Worm (Caenorhabditis elegans): ENCODE data around the gene Y47D3A.21.

Gene Y47D3A.21

DNA sequence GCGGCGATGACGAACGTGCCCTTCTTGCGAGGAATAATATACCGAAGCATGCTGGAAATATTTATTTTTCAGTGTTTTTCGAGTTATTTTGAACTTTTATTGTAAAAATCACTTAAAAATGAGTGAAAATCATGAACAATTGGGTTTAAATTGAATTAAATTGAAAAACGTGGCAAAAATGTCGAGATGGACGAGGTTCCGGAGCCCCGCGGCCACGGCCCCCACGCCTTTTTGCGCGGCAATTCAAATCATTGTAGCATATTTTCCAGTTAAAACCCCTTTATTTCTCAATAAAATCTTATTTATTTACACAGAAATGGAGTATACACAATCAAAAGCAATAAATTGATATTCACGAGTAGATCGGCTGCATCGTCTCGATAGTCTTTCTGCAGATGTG lies 7.4 kb upstream of the Y47D3A.21 start:
- no peak for TF ChIP-seq lin-11 (tag; optimal IDR thresholded peaks at IDR 0.05)
- TF ChIP-seq lin-39 (tag; optimal IDR thresholded peaks at IDR 0.05) = no peak
- TF ChIP-seq F13H6.1 (tag; optimal IDR thresholded peaks at IDR 0.05) = peak; percentile 32
- no peak for TF ChIP-seq unc-62 (GFP tag; optimal IDR thresholded peaks at IDR 0.05)
- TF ChIP-seq crh-2 (tag; optimal IDR thresholded peaks at IDR 0.05) = peak; percentile 87
- TF ChIP-seq fos-1 (tag; optimal IDR thresholded peaks at IDR 0.05) = no peak
- peak; percentile 86 for TF ChIP-seq gmeb-1 (tag; optimal IDR thresholded peaks at IDR 0.05)
- TF ChIP-seq sma-3 (GFP tag; optimal IDR thresholded peaks at IDR 0.05) = peak; percentile 41
- no peak for TF ChIP-seq elt-3 (tag; optimal IDR thresholded peaks at IDR 0.05)
- TF ChIP-seq C34F6.9 (tag; optimal IDR thresholded peaks at IDR 0.05) = peak; percentile 44
- TF ChIP-seq sma-9 (GFP tag; optimal IDR thresholded peaks at IDR 0.05) = no peak
- no peak for TF ChIP-seq sma-9 (tag; optimal IDR thresholded peaks at IDR 0.05)
- no peak for TF ChIP-seq ZK546.5 (tag; optimal IDR thresholded peaks at IDR 0.05)
- TF ChIP-seq mdl-1 (tag; optimal IDR thresholded peaks at IDR 0.05) = no peak
- no peak for TF ChIP-seq snpc-4 (tag; optimal IDR thresholded peaks at IDR 0.05)
- TF ChIP-seq nhr-11 (tag; optimal IDR thresholded peaks at IDR 0.05) = no peak
- TF ChIP-seq ztf-1 (GFP tag; conservative IDR thresholded peaks at IDR 0.05) = no peak
- TF ChIP-seq mbf-1 (tag; optimal IDR thresholded peaks at IDR 0.05) = no peak
- TF ChIP-seq egl-27 (tag; optimal IDR thresholded peaks at IDR 0.05) = no peak
- peak; percentile 35 for TF ChIP-seq lin-13 (GFP tag; optimal IDR thresholded peaks at IDR 0.05)
- TF ChIP-seq nhr-77 (tag; optimal IDR thresholded peaks at IDR 0.05) = no peak
- no peak for TF ChIP-seq alr-1 (tag; optimal IDR thresholded peaks at IDR 0.05)
- no peak for TF ChIP-seq dmd-4 (tag; optimal IDR thresholded peaks at IDR 0.05)
- no peak for TF ChIP-seq zag-1 (tag; optimal IDR thresholded peaks at IDR 0.05)
- TF ChIP-seq nhr-6 (tag; optimal IDR thresholded peaks at IDR 0.05) = no peak
- no peak for TF ChIP-seq nhr-23 (tag; optimal IDR thresholded peaks at IDR 0.05)
- no peak for TF ChIP-seq ceh-82 (tag; optimal IDR thresholded peaks at IDR 0.05)
- no peak for TF ChIP-seq elt-1 (tag; optimal IDR thresholded peaks at IDR 0.05)
- no peak for TF ChIP-seq sem-4 (tag; optimal IDR thresholded peaks at IDR 0.05)
- no peak for TF ChIP-seq ceh-16 (tag; optimal IDR thresholded peaks at IDR 0.05)
- no peak for TF ChIP-seq unc-39 (tag; optimal IDR thresholded peaks at IDR 0.05)
- TF ChIP-seq aly-2 (tag; optimal IDR thresholded peaks at IDR 0.05) = no peak
- TF ChIP-seq nhr-21 (tag; optimal IDR thresholded peaks at IDR 0.05) = no peak
- TF ChIP-seq mab-5 (tag; optimal IDR thresholded peaks at IDR 0.05) = no peak
- no peak for TF ChIP-seq nhr-237 (tag; optimal IDR thresholded peaks at IDR 0.05)
- TF ChIP-seq nhr-10 (tag; optimal IDR thresholded peaks at IDR 0.05) = no peak
- no peak for TF ChIP-seq nhr-129 (tag; optimal IDR thresholded peaks at IDR 0.05)
- no peak for TF ChIP-seq R02D3.7 (tag; optimal IDR thresholded peaks at IDR 0.05)
- no peak for TF ChIP-seq ztf-11 (tag; optimal IDR thresholded peaks at IDR 0.05)
- peak; percentile 56 for TF ChIP-seq unc-55 (GFP tag; optimal IDR thresholded peaks at IDR 0.05)
- no peak for TF ChIP-seq nhr-12 (tag; optimal IDR thresholded peaks at IDR 0.05)
- no peak for TF ChIP-seq ama-1 (optimal IDR thresholded peaks at IDR 0.05)
- TF ChIP-seq Y55F3AM.14 (GFP tag; optimal IDR thresholded peaks at IDR 0.05) = no peak
- no peak for TF ChIP-seq ztf-4 (tag; optimal IDR thresholded peaks at IDR 0.05)
- TF ChIP-seq peb-1 (tag; optimal IDR thresholded peaks at IDR 0.05) = no peak
- TF ChIP-seq skn-1 (tag; optimal IDR thresholded peaks at IDR 0.05) = no peak
- no peak for TF ChIP-seq nhr-25 (tag; optimal IDR thresholded peaks at IDR 0.05)
- peak in 1 of 2 experiments; percentile 44 for TF ChIP-seq lsy-2 (tag; optimal IDR thresholded peaks at IDR 0.05)
- no peak for TF ChIP-seq blmp-1 (tag; optimal IDR thresholded peaks at IDR 0.05; ENCODE audit: insufficient read depth)

DNA sequence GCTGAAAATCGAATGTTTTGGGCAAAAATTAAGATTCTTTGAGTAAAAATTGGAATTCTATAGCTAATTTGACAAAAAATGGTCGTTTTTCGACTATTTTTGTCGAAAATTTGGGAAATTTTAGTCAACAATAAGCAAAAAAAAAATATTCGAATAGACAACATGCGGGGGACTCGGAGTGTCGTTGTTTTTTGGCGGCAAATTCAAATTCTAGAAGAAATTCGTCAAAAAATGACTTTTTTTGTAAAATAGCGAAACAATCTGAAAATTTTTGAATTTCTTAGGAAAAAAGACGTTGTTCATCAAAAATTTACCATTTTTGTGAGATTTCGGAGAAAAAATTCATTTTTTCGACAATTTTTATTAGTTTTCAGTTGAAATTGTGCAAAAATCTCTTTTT lies 4.9 kb upstream of the Y47D3A.21 start:
- TF ChIP-seq unc-55 (GFP tag; optimal IDR thresholded peaks at IDR 0.05) (no peak), nhr-6 (tag; optimal IDR thresholded peaks at IDR 0.05) (no peak), aly-2 (tag; optimal IDR thresholded peaks at IDR 0.05) (no peak)

Measured in whole organism, L2 larva.